Fruit fly (Drosophila melanogaster) whole organism, embryonic: ENCODE results near the gene CG32686.

ENCODE experiments used
- ATbp ChIP-seq: fragments of 200-800 bp; sonication (Bioruptor generic); optimal IDR thresholded peaks from 2 replicates; lab custom pipeline; 2017; ENCODE audit warnings: missing biosample characterization, mild to moderate bottlenecking, missing genetic modification characterization, missing genetic modification reagents
- CG10321 ChIP-seq: fragments of 200-800 bp; sonication (Bioruptor generic); IDR thresholded peaks from 2 replicates; pipeline ENCODE4 v1.3.6; 2022; ENCODE audit warnings: missing biosample characterization, missing genetic modification characterization
- CG11560 ChIP-seq: fragments of 200-800 bp; sonication (Bioruptor generic); IDR thresholded peaks from 3 replicates; pipeline ENCODE4 v1.3.6; 2022; ENCODE audit warnings: missing biosample characterization, missing genetic modification characterization
- CG12299 ChIP-seq: fragments of 200-800 bp; sonication (Bioruptor generic); optimal IDR thresholded peaks from 2 replicates; lab custom pipeline; 2018; ENCODE audit warnings: missing biosample characterization, mild to moderate bottlenecking, missing genetic modification characterization
- CG12769 ChIP-seq: fragments of 200-800 bp; sonication (Bioruptor generic); optimal IDR thresholded peaks from 2 replicates; lab custom pipeline; 2019; ENCODE audit warnings: missing biosample characterization, mild to moderate bottlenecking, missing genetic modification characterization, moderate library complexity
- CG13894 ChIP-seq: fragments of 200-800 bp; sonication (Bioruptor generic); optimal IDR thresholded peaks from 3 replicates; lab custom pipeline; 2018; ENCODE audit warnings: missing biosample characterization, mild to moderate bottlenecking, missing genetic modification characterization, moderate library complexity
- CG14860 ChIP-seq: fragments of 200-800 bp; sonication (Bioruptor generic); IDR thresholded peaks from 3 replicates; pipeline ENCODE4 v1.3.6; 2022; ENCODE audit warnings: missing biosample characterization, missing genetic modification characterization; ENCODE audit not compliant: partially characterized antibody
- CG1529 ChIP-seq: fragments of 200-800 bp; sonication (Bioruptor generic); optimal IDR thresholded peaks from 3 replicates; lab custom pipeline; 2018; ENCODE audit warnings: missing biosample characterization, missing genetic modification characterization
- CG15601 ChIP-seq: fragments of 200-800 bp; sonication (Bioruptor generic); optimal IDR thresholded peaks from 3 replicates; lab custom pipeline; 2019; ENCODE audit warnings: missing biosample characterization, mild to moderate bottlenecking, missing genetic modification characterization, moderate library complexity
- CG2875 ChIP-seq: fragments of 200-800 bp; sonication (Bioruptor generic); optimal IDR thresholded peaks from 2 replicates; lab custom pipeline; 2017; ENCODE audit warnings: missing biosample characterization, mild to moderate bottlenecking, missing genetic modification characterization, missing genetic modification reagents
- CG31224 ChIP-seq: fragments of 200-800 bp; sonication (Bioruptor generic); IDR thresholded peaks from 2 replicates; pipeline ENCODE4 v1.3.6; 2022; ENCODE audit warnings: missing biosample characterization, missing genetic modification characterization
- CG31365 ChIP-seq: fragments of 200-800 bp; sonication (Bioruptor generic); optimal IDR thresholded peaks from 2 replicates; lab custom pipeline; 2018; ENCODE audit warnings: missing biosample characterization, mild to moderate bottlenecking, missing genetic modification characterization
- CG3407 ChIP-seq: fragments of 200-800 bp; sonication (Bioruptor generic); optimal IDR thresholded peaks from 2 replicates; lab custom pipeline; 2018; ENCODE audit warnings: missing biosample characterization, mild to moderate bottlenecking, missing genetic modification characterization
- CG3847 ChIP-seq: fragments of 200-800 bp; sonication (Bioruptor generic); IDR thresholded peaks from 2 replicates; pipeline ENCODE4 v1.3.6; 2022; ENCODE audit warnings: missing biosample characterization, missing genetic modification characterization
- CG6765 ChIP-seq: fragments of 200-800 bp; sonication (Bioruptor generic); optimal IDR thresholded peaks from 3 replicates; lab custom pipeline; 2017; ENCODE audit warnings: missing biosample characterization, mild to moderate bottlenecking, missing genetic modification characterization
- CoRest ChIP-seq: fragments of 200-800 bp; sonication (Bioruptor generic); optimal IDR thresholded peaks from 3 replicates; lab custom pipeline; 2018; ENCODE audit warnings: missing biosample characterization, mild to moderate bottlenecking, missing genetic modification characterization, moderate library complexity
- Dip2 ChIP-seq: fragments of 200-800 bp; sonication (Bioruptor generic); IDR thresholded peaks from 2 replicates; pipeline ENCODE4 v1.3.6; 2022; ENCODE audit warnings: missing biosample characterization, missing genetic modification characterization
- Dll ChIP-seq: fragments of 200-800 bp; sonication (Bioruptor generic); IDR thresholded peaks from 4 replicates; pipeline ENCODE4 v1.3.6; 2022; ENCODE audit warnings: missing biosample characterization, missing genetic modification characterization; ENCODE audit not compliant: partially characterized antibody
- E2f2 ChIP-seq: fragments of 200-800 bp; sonication (Bioruptor generic); IDR thresholded peaks from 2 replicates; pipeline ENCODE4 v1.3.6; 2022; ENCODE audit warnings: missing biosample characterization, missing genetic modification characterization
- ERR ChIP-seq: fragments of 200-800 bp; sonication (Bioruptor generic); optimal IDR thresholded peaks from 2 replicates; lab custom pipeline; 2016; ENCODE audit warnings: missing biosample characterization, missing genetic modification characterization
- Gug ChIP-seq: fragments of 200-800 bp; sonication (Bioruptor generic); IDR thresholded peaks from 4 replicates; pipeline ENCODE4 v1.3.6; 2022; ENCODE audit warnings: missing biosample characterization, missing genetic modification characterization
- HHEX ChIP-seq: fragments of 200-800 bp; sonication (Bioruptor generic); optimal IDR thresholded peaks from 3 replicates; lab custom pipeline; 2017; ENCODE audit warnings: missing biosample characterization, mild to moderate bottlenecking, missing genetic modification characterization, missing genetic modification reagents
- Myb ChIP-seq: fragments of 200-800 bp; sonication (Bioruptor generic); optimal IDR thresholded peaks from 2 replicates; lab custom pipeline; 2016; ENCODE audit warnings: missing biosample characterization, missing genetic modification characterization
- PHDP ChIP-seq: fragments of 200-800 bp; sonication (Bioruptor generic); optimal IDR thresholded peaks from 3 replicates; lab custom pipeline; 2018; ENCODE audit warnings: missing biosample characterization, mild to moderate bottlenecking, missing genetic modification characterization, moderate library complexity
- Poxn ChIP-seq: fragments of 200-800 bp; sonication (Bioruptor generic); IDR thresholded peaks from 2 replicates; pipeline ENCODE4 v1.3.6; 2022; ENCODE audit warnings: missing biosample characterization, missing genetic modification characterization
- Sox100B ChIP-seq: fragments of 200-800 bp; sonication (Bioruptor generic); optimal IDR thresholded peaks from 3 replicates; lab custom pipeline; 2018; ENCODE audit warnings: missing biosample characterization, mild to moderate bottlenecking, missing genetic modification characterization
- Usf ChIP-seq: fragments of 200-800 bp; sonication (Bioruptor generic); optimal IDR thresholded peaks from 2 replicates; lab custom pipeline; 2017; ENCODE audit warnings: missing genotype, missing biosample characterization, missing genetic modification characterization
- YL-1 ChIP-seq: fragments of 200-800 bp; sonication (Bioruptor generic); optimal IDR thresholded peaks from 3 replicates; lab custom pipeline; 2017; ENCODE audit warnings: missing biosample characterization, mild to moderate bottlenecking, missing genetic modification characterization
- al ChIP-seq: fragments of 200-800 bp; sonication (Bioruptor generic); IDR thresholded peaks from 2 replicates; pipeline ENCODE4 v1.3.6; 2022; ENCODE audit warnings: missing biosample characterization, missing genetic modification characterization
- amos ChIP-seq: fragments of 200-800 bp; sonication (Bioruptor generic); IDR thresholded peaks from 2 replicates; pipeline ENCODE4 v1.3.6; 2022; ENCODE audit warnings: missing biosample characterization, missing genetic modification characterization; ENCODE audit not compliant: partially characterized antibody
- bbx ChIP-seq: fragments of 200-800 bp; sonication (Bioruptor generic); IDR thresholded peaks from 2 replicates; pipeline ENCODE4 v1.3.6; 2022; ENCODE audit warnings: missing biosample characterization, missing genetic modification characterization; ENCODE audit not compliant: partially characterized antibody
- bigmax ChIP-seq: fragments of 200-800 bp; sonication (Bioruptor generic); optimal IDR thresholded peaks from 2 replicates; lab custom pipeline; 2018; ENCODE audit warnings: missing biosample characterization, mild to moderate bottlenecking, missing genetic modification characterization
- corto ChIP-seq: fragments of 200-800 bp; sonication (Bioruptor generic); optimal IDR thresholded peaks from 2 replicates; lab custom pipeline; 2016; ENCODE audit warnings: missing biosample characterization, mild to moderate bottlenecking, missing genetic modification characterization, moderate library complexity
- croc ChIP-seq: fragments of 200-800 bp; sonication (Bioruptor generic); conservative IDR thresholded peaks from 3 replicates; pipeline ENCODE4 v1.3.6; 2022; ENCODE audit warnings: missing biosample characterization, missing genetic modification characterization
- dan ChIP-seq: fragments of 200-800 bp; sonication (Bioruptor generic); IDR thresholded peaks from 2 replicates; pipeline ENCODE4 v1.3.6; 2022; ENCODE audit warnings: missing biosample characterization, missing genetic modification characterization
- dmrt99B ChIP-seq: fragments of 200-800 bp; sonication (Bioruptor generic); optimal IDR thresholded peaks from 2 replicates; lab custom pipeline; 2018; ENCODE audit warnings: missing biosample characterization, mild to moderate bottlenecking, missing genetic modification characterization, moderate library complexity
- fu2 ChIP-seq: fragments of 200-800 bp; sonication (Bioruptor generic); optimal IDR thresholded peaks from 2 replicates; lab custom pipeline; 2016; ENCODE audit warnings: missing biosample characterization, missing genetic modification characterization
- gem ChIP-seq: fragments of 200-800 bp; sonication (Bioruptor generic); optimal IDR thresholded peaks from 2 replicates; lab custom pipeline; 2019; ENCODE audit warnings: missing biosample characterization, mild to moderate bottlenecking, missing genetic modification characterization, moderate library complexity
- gfzf ChIP-seq: fragments of 200-800 bp; sonication (Bioruptor generic); optimal IDR thresholded peaks from 2 replicates; lab custom pipeline; 2016; ENCODE audit warnings: missing biosample characterization, mild to moderate bottlenecking, missing genetic modification characterization, moderate library complexity
- gsb-n ChIP-seq: fragments of 200-800 bp; sonication (Bioruptor generic); optimal IDR thresholded peaks from 3 replicates; lab custom pipeline; 2018; ENCODE audit warnings: missing biosample characterization, mild to moderate bottlenecking, missing genetic modification characterization
- kni ChIP-seq: fragments of 200-800 bp; sonication (Bioruptor generic); optimal IDR thresholded peaks from 3 replicates; lab custom pipeline; 2017; ENCODE audit warnings: mild to moderate bottlenecking, missing biosample characterization, missing genetic modification reagents, missing genetic modification characterization
- mirr ChIP-seq: fragments of 200-800 bp; sonication (Bioruptor generic); optimal IDR thresholded peaks from 3 replicates; lab custom pipeline; 2018; ENCODE audit warnings: missing biosample characterization, mild to moderate bottlenecking, missing genetic modification characterization
- otp ChIP-seq: fragments of 200-800 bp; sonication (Bioruptor generic); IDR thresholded peaks from 3 replicates; pipeline ENCODE4, ENCODE4 v1.3.6; 2022; ENCODE audit warnings: missing biosample characterization, missing genetic modification characterization
- pb ChIP-seq: fragments of 200-800 bp; sonication (Bioruptor generic); optimal IDR thresholded peaks from 3 replicates; lab custom pipeline; 2016; ENCODE audit warnings: missing biosample characterization, missing genetic modification characterization
- pnt ChIP-seq: fragments of 200-800 bp; sonication (Bioruptor generic); optimal IDR thresholded peaks from 3 replicates; lab custom pipeline; 2016; ENCODE audit warnings: missing biosample characterization, missing genetic modification characterization
- row ChIP-seq: fragments of 200-800 bp; sonication (Bioruptor generic); IDR thresholded peaks from 3 replicates; pipeline ENCODE4 v1.3.6; 2022; ENCODE audit warnings: missing biosample characterization, missing genetic modification characterization
- sc ChIP-seq, 3 experiments: fragments of >200 bp in 2 of 3; fragments of 200-800 bp in 1 of 3; sonication (Bioruptor generic) in 1 of 3; optimal IDR thresholded peaks; 2 replicates in 2 of 3; 3 replicates in 1 of 3; lab custom pipeline; 2017; ENCODE audit warnings: mild to moderate bottlenecking in 1 of 3, missing biosample characterization in 1 of 3, missing genetic modification characterization in 1 of 3, missing genetic modification reagents in 1 of 3
- wdn ChIP-seq: fragments of 200-800 bp; sonication (Bioruptor generic); IDR thresholded peaks from 2 replicates; pipeline ENCODE4 v1.3.6; 2022; ENCODE audit warnings: missing biosample characterization, missing genetic modification characterization
- wor ChIP-seq: fragments of 200-800 bp; sonication (Bioruptor generic); IDR thresholded peaks from 2 replicates; pipeline ENCODE4 v1.3.6; 2022; ENCODE audit warnings: missing biosample characterization, missing genetic modification characterization
- z ChIP-seq: fragments of 200-800 bp; sonication (Bioruptor generic); IDR thresholded peaks from 3 replicates; pipeline ENCODE4 v1.3.6; 2022; ENCODE audit warnings: missing biosample characterization, missing genetic modification characterization

The CG32686 gene

DNA sequence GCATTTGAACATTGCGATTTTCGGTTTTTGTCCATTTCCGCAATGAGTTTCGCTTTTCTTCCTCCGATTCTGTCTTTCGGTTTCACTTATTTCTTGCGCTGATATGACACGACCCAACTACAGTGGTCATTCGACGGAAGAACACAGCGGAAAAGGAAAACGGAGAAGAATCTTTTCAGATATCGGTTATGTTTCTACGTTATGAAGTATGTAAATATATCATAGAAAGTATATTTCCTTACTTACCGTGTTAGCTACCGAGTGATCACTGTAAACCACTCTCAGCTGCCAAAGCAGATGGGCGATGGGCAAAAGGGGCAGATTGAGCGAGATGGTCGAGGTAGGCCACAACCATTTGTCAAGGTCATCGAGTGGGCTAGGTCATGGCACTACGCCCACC is 12.6 kb upstream of the CG32686 start (continued):
- TF ChIP-seq sc (optimal IDR thresholded peaks at IDR 0.05; lab: Kevin White, UChicago) = no peak
- no peak for TF ChIP-seq sc (GFP tag; optimal IDR thresholded peaks at IDR 0.05; lab: Kevin White, UChicago)
- TF ChIP-seq croc (GFP tag; lab: Robert Waterston, UW) = no peak
- TF ChIP-seq CG31224 (GFP tag; lab: Robert Waterston, UW) = 0 out of 2 replicates have a peak, but pooled peaks have one; percentile 25
- TF ChIP-seq al (GFP tag; lab: Robert Waterston, UW) = peak; percentile 48; the same call in 1 of the 2 replicates
- TF ChIP-seq gfzf (GFP tag; lab: Kevin White, UChicago) = no peak
- no peak for TF ChIP-seq fu2 (GFP tag; lab: Kevin White, UChicago)
- peak; percentile 53 for TF ChIP-seq PHDP
- TF ChIP-seq CG12769 (tag; lab: Kevin White, UChicago) = peak; percentile 76
- TF ChIP-seq bbx (GFP tag; lab: Robert Waterston, UW) = no peak
- TF ChIP-seq gsb-n (tag; lab: Kevin White, UChicago) = no peak
- TF ChIP-seq Poxn (GFP tag; lab: Robert Waterston, UW) = peak; percentile 34; the same call in 1 of the 2 replicates
- no peak for TF ChIP-seq kni (GFP tag; lab: Kevin White, UChicago)
- no peak for TF ChIP-seq z
- TF ChIP-seq CG13894 (tag; lab: Kevin White, UChicago) = no peak
- peak; percentile 44; the same call in 2 of the 4 replicates for TF ChIP-seq Gug (GFP tag; lab: Robert Waterston, UW)
- no peak for TF ChIP-seq wor (GFP tag; lab: Robert Waterston, UW)
- TF ChIP-seq mirr (GFP tag; lab: Kevin White, UChicago) = no peak
- no peak for TF ChIP-seq YL-1 (GFP tag; lab: Kevin White, UChicago)
- TF ChIP-seq CG3407 (GFP tag; lab: Kevin White, UChicago) = no peak
- TF ChIP-seq bigmax (GFP tag; lab: Kevin White, UChicago) = no peak
- no peak for TF ChIP-seq Dip2 (GFP tag; lab: Robert Waterston, UW)
- TF ChIP-seq row (GFP tag; lab: Robert Waterston, UW) = peak; percentile 63
- no peak for TF ChIP-seq CG12299 (tag; lab: Kevin White, UChicago)
- TF ChIP-seq ERR (GFP tag; lab: Kevin White, UChicago) = no peak
- no peak for TF ChIP-seq CG15601 (tag; lab: Kevin White, UChicago)
- TF ChIP-seq otp (GFP tag; lab: Robert Waterston, UW) = 0 out of 3 replicates have a peak, but pooled peaks have one; percentile 34
- TF ChIP-seq gem = peak; percentile 59
- TF ChIP-seq corto (GFP tag; lab: Kevin White, UChicago) = no peak
- no peak for TF ChIP-seq pb (GFP tag; lab: Kevin White, UChicago)
- no peak for TF ChIP-seq Usf (GFP tag; lab: Kevin White, UChicago)
- peak; percentile 19; the same call in 1 of the 2 replicates for TF ChIP-seq CG3847 (GFP tag; lab: Robert Waterston, UW)
- peak; percentile 14 for TF ChIP-seq Myb
- no peak for TF ChIP-seq amos
- TF ChIP-seq CG10321 (GFP tag; lab: Robert Waterston, UW) = no peak
- TF ChIP-seq ATbp (GFP tag; lab: Kevin White, UChicago) = no peak
- no peak for TF ChIP-seq dan
- no peak for TF ChIP-seq CG14860
- peak; percentile 20; the same call in 1 of the 2 replicates for TF ChIP-seq E2f2
- no peak for TF ChIP-seq CG11560 (tag; lab: Robert Waterston, UW)
- TF ChIP-seq pnt (GFP tag; lab: Kevin White, UChicago) = peak; percentile 34
- no peak for TF ChIP-seq CG2875 (GFP tag; lab: Kevin White, UChicago)
- TF ChIP-seq Sox100B = no peak
- no peak for TF ChIP-seq Dll
- TF ChIP-seq CG31365 (tag; lab: Kevin White, UChicago) = peak; percentile 10
- TF ChIP-seq CoRest (tag; lab: Kevin White, UChicago) = peak; percentile 25
- TF ChIP-seq CG6765 (GFP tag; lab: Kevin White, UChicago) = no peak
- peak; percentile 3 for TF ChIP-seq HHEX (GFP tag; lab: Kevin White, UChicago)
- TF ChIP-seq CG1529 = no peak
- peak; percentile 55; the same call in 1 of the 2 replicates for TF ChIP-seq wdn
- peak; percentile 48 for TF ChIP-seq dmrt99B (tag; lab: Kevin White, UChicago)
